Fruit fly (Drosophila melanogaster): ENCODE results near the gene CG32262.

CG32262 gene

dm6 chr3L:3786344-3787076 lies 23.5 kb downstream of the CG32262 start:
- no peak for TF ChIP-seq mld (GFP tag; IDR thresholded peaks at IDR 0.05; ENCODE audit: partially characterized antibody)
- TF ChIP-seq CG5180 (GFP tag; optimal IDR thresholded peaks at IDR 0.05) = no peak
- TF ChIP-seq trem (tag; optimal IDR thresholded peaks at IDR 0.05) = no peak
- TF ChIP-seq CG1792 (GFP tag; optimal IDR thresholded peaks at IDR 0.05) = no peak
- TF ChIP-seq BtbVII (GFP tag; optimal IDR thresholded peaks at IDR 0.05) = no peak
- no peak for TF ChIP-seq CG31365 (tag; optimal IDR thresholded peaks at IDR 0.05)
- TF ChIP-seq Doc2 (GFP tag; IDR thresholded peaks at IDR 0.05) = no peak
- TF ChIP-seq aop (GFP tag; IDR thresholded peaks at IDR 0.05) = no peak
- peak; percentile 60 for TF ChIP-seq Ssrp (tag; optimal IDR thresholded peaks at IDR 0.05)
- TF ChIP-seq Adf1 (GFP tag; IDR thresholded peaks at IDR 0.05) = no peak
- TF ChIP-seq toy (GFP tag; IDR thresholded peaks at IDR 0.05) = no peak
- TF ChIP-seq CG17328 (GFP tag; IDR thresholded peaks at IDR 0.05) = peak; percentile 48
- TF ChIP-seq Lim3 (GFP tag; IDR thresholded peaks at IDR 0.05) = no peak
- TF ChIP-seq trh (GFP tag; optimal IDR thresholded peaks at IDR 0.05) = no peak
- no peak for TF ChIP-seq pfk (GFP tag; optimal IDR thresholded peaks at IDR 0.05)
- no peak for TF ChIP-seq CG1647 (GFP tag; optimal IDR thresholded peaks at IDR 0.05)
- no peak for TF ChIP-seq CG33213 (GFP tag; optimal IDR thresholded peaks at IDR 0.05)
- peak; percentile 48 for TF ChIP-seq phol (tag; optimal IDR thresholded peaks at IDR 0.05)
- peak; percentile 3 for TF ChIP-seq Dek (tag; optimal IDR thresholded peaks at IDR 0.05)
- TF ChIP-seq CG12769 (tag; optimal IDR thresholded peaks at IDR 0.05) = no peak
- no peak for TF ChIP-seq bowl (GFP tag; IDR thresholded peaks at IDR 0.05)
- TF ChIP-seq CG7839 (tag; optimal IDR thresholded peaks at IDR 0.05) = peak; percentile 78
- TF ChIP-seq CG2116 (GFP tag; optimal IDR thresholded peaks at IDR 0.05) = no peak
- peak; percentile 13 for TF ChIP-seq sug (tag; optimal IDR thresholded peaks at IDR 0.05)
- TF ChIP-seq CG9727 (GFP tag; optimal IDR thresholded peaks at IDR 0.05) = peak; percentile 24
- TF ChIP-seq Dip3 (GFP tag; optimal IDR thresholded peaks at IDR 0.05) = no peak
- TF ChIP-seq exex (tag; optimal IDR thresholded peaks at IDR 0.05) = peak; percentile 77
- TF ChIP-seq CG17568 (GFP tag; optimal IDR thresholded peaks at IDR 0.05) = no peak
- TF ChIP-seq Meics (GFP tag; optimal IDR thresholded peaks at IDR 0.05) = peak; percentile 9
- TF ChIP-seq fu2 (GFP tag; optimal IDR thresholded peaks at IDR 0.05) = no peak
- TF ChIP-seq CG7556 (GFP tag; optimal IDR thresholded peaks at IDR 0.05) = peak; percentile 41
- TF ChIP-seq CG2120 (GFP tag; optimal IDR thresholded peaks at IDR 0.05) = peak; percentile 30
- peak; percentile 73 for TF ChIP-seq CG2712 (tag; optimal IDR thresholded peaks at IDR 0.05)
- peak; percentile 62; the same call in 1 of the 2 replicates for TF ChIP-seq HLH3B (GFP tag; IDR thresholded peaks at IDR 0.05)
- no peak for TF ChIP-seq klu (GFP tag; IDR thresholded peaks at IDR 0.05)
- TF ChIP-seq Med (GFP tag) = no peak
- peak; percentile 63 for TF ChIP-seq gsb-n (tag; optimal IDR thresholded peaks at IDR 0.05)
- TF ChIP-seq Sin3A (optimal IDR thresholded peaks at IDR 0.05) = no peak
- TF ChIP-seq D19B (GFP tag; optimal IDR thresholded peaks at IDR 0.05) = no peak
- peak; percentile 52 for TF ChIP-seq CG4730 (GFP tag; IDR thresholded peaks at IDR 0.05)
- TF ChIP-seq CG6254 (GFP tag; optimal IDR thresholded peaks at IDR 0.05) = no peak
- no peak for TF ChIP-seq usp (GFP tag; optimal IDR thresholded peaks at IDR 0.05)
- TF ChIP-seq CG17385 (GFP tag; optimal IDR thresholded peaks at IDR 0.05) = peak; percentile 47
- TF ChIP-seq Nf-YB (GFP tag; optimal IDR thresholded peaks at IDR 0.05) = no peak
- TF ChIP-seq HmgD (GFP tag; optimal IDR thresholded peaks at IDR 0.05) = no peak
- no peak for TF ChIP-seq lov (optimal IDR thresholded peaks at IDR 0.05)
- TF ChIP-seq lov (GFP tag; IDR thresholded peaks at IDR 0.05) = no peak
- no peak for TF ChIP-seq CG4328 (GFP tag; optimal IDR thresholded peaks at IDR 0.05)
- no peak for TF ChIP-seq CG7357 (GFP tag; IDR thresholded peaks at IDR 0.05)
- no peak for TF ChIP-seq Mad (GFP tag; optimal IDR thresholded peaks at IDR 0.05)
- no peak for TF ChIP-seq CG11560 (tag; IDR thresholded peaks at IDR 0.05)
